Worm (Caenorhabditis elegans): ENCODE measurements around the gene nlf-1.

nlf-1 gene

DNA sequence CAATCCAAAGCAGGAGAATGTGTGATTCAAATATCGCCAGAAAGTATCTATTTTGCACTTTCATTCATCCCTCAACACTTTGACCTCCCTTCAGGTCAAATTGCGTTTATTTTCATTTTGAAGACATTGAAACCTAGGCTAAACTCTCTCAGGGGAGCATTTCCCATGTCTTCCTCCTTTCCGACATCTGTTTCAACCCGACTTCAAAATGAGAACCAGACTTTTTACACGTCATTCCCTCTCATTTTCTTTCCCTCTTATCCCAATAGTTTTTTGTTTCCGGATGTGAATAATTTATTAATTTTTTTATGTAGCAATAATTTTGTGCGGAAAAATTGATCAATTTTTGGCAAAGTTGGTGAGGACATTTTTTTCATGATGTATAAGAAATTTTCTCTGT is 35.6 kb upstream of the nlf-1 start:
- TF ChIP-seq lin-14 (GFP tag; optimal IDR thresholded peaks at IDR 0.05) (peak; percentile 20), rnt-1 (tag; optimal IDR thresholded peaks at IDR 0.05) (peak; percentile 28), dsc-1 (tag; optimal IDR thresholded peaks at IDR 0.05) (peak; percentile 99), fkh-4 (tag; optimal IDR thresholded peaks at IDR 0.05; ENCODE audit: borderline replicate concordance) (peak; percentile 94), snpc-4 (tag; optimal IDR thresholded peaks at IDR 0.05) (no peak), pag-3 (tag; optimal IDR thresholded peaks at IDR 0.05; ENCODE audit: borderline replicate concordance, insufficient read depth) (no peak), hlh-4 (tag; optimal IDR thresholded peaks at IDR 0.05) (no peak), nhr-19 (GFP tag; conservative IDR thresholded peaks at IDR 0.05) (no peak)

DNA sequence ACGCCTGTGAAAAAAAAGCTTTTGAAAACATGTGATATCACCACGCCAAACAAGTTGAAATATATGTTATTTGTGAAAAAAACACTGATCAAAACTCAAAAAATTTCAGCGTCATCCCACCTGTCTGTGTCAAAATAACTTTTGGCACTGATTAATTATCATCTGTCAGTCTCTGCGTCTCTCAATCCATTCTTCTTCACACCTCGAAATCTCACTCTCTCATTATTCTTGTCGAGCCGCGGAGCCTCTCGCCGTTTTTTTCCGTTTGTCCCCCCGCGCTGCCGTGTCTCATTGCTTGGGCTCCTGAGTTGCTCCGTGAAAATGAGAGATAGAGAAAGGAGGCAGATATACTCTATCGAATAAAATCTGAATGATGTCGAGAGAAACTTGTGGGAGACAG is 33.7 kb upstream of the nlf-1 start:
- TF ChIP-seq nhr-237 (tag; optimal IDR thresholded peaks at IDR 0.05) (no peak), fkh-8 (tag; optimal IDR thresholded peaks at IDR 0.05) (peak; percentile 56), nhr-71 (tag; optimal IDR thresholded peaks at IDR 0.05) (peak; percentile 86), rnt-1 (tag; optimal IDR thresholded peaks at IDR 0.05) (peak; percentile 79), mef-2 (tag; optimal IDR thresholded peaks at IDR 0.05) (peak; percentile 30), nhr-47 (tag; optimal IDR thresholded peaks at IDR 0.05) (peak; percentile 49), tlp-1 (tag; optimal IDR thresholded peaks at IDR 0.05) (no peak), dsc-1 (tag; optimal IDR thresholded peaks at IDR 0.05) (peak; percentile 80), nhr-11 (tag; optimal IDR thresholded peaks at IDR 0.05) (no peak), mep-1 (tag; optimal IDR thresholded peaks at IDR 0.05) (peak; percentile 19), nhr-19 (GFP tag; conservative IDR thresholded peaks at IDR 0.05) (0 out of 2 replicates have a peak, but pooled peaks have one; percentile 36), xbp-1 (tag; optimal IDR thresholded peaks at IDR 0.05) (peak; percentile 26), lin-39 (tag; optimal IDR thresholded peaks at IDR 0.05) (peak; percentile 61), tbx-2 (tag; optimal IDR thresholded peaks at IDR 0.05) (peak; percentile 42), nhr-28 (tag; optimal IDR thresholded peaks at IDR 0.05) (no peak), lsy-2 (tag; optimal IDR thresholded peaks at IDR 0.05) (peak; percentile 31 to 34), pag-3 (tag; optimal IDR thresholded peaks at IDR 0.05; ENCODE audit: borderline replicate concordance, insufficient read depth) (peak; percentile 83), swsn-7 (tag; optimal IDR thresholded peaks at IDR 0.05) (peak; percentile 39), skn-1 (tag; optimal IDR thresholded peaks at IDR 0.05) (peak; percentile 54), lin-14 (GFP tag; optimal IDR thresholded peaks at IDR 0.05) (peak; percentile 80), egl-13 (tag; optimal IDR thresholded peaks at IDR 0.05) (no peak), snu-23 (GFP tag; optimal IDR thresholded peaks at IDR 0.05) (peak; percentile 48), nhr-20 (tag; optimal IDR thresholded peaks at IDR 0.05) (peak; percentile 54)

DNA sequence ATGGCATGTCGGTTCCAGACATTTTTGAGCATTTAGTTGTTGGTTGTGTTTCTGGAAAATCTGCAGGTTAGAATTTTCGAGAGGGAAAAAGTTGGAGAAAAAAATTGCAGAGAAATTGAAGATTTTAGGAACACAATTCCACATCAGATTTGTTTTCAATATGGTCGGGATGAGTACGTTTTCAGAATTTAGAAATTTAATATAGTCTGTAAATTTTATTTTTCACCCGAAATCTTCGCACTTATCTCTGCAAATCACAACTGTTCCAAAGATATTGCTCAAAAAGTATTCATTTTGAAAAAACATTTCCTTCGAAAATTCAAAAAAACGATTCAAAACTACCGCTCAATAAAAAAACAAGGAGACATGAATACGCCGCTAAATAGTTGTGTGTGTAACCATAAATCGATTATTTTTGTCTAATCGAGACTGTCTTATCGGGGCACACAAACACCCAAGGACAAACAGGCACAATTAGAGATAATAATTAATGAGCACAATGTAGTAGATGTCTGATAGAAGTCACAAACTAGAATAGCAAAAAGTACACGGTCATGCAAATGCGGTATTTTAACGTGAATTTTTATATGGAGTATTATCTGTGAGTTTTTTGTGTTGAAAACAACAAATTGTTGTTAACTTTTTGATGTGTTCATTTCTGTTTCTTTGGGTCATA is 28.9 kb upstream of the nlf-1 start, which contains the start of gene vpat-1:
TSS of gene vpat-1 (minus strand) at position 51 of the 676 bp plus-strand sequence.
- no peak for TF ChIP-seq mab-9 (GFP tag; IDR thresholded peaks at IDR 0.05)
- TF ChIP-seq aha-1 (tag; optimal IDR thresholded peaks at IDR 0.05): no peak
- TF ChIP-seq dpl-1 (GFP tag; optimal IDR thresholded peaks at IDR 0.05): no peak
- no peak for TF ChIP-seq C04F5.9 (tag; optimal IDR thresholded peaks at IDR 0.05)
- peak; percentile 76 for TF ChIP-seq elt-2 (tag; optimal IDR thresholded peaks at IDR 0.05)
- TF ChIP-seq mef-2 (tag; optimal IDR thresholded peaks at IDR 0.05): no peak
- no peak for TF ChIP-seq ets-5 (GFP tag; IDR thresholded peaks at IDR 0.05)
- TF ChIP-seq unc-98 (GFP tag; IDR thresholded peaks at IDR 0.05): no peak
- TF ChIP-seq blmp-1 (tag; optimal IDR thresholded peaks at IDR 0.05): no peak
- TF ChIP-seq dsc-1 (tag; optimal IDR thresholded peaks at IDR 0.05): no peak
- TF ChIP-seq mep-1 (tag; optimal IDR thresholded peaks at IDR 0.05): no peak
- peak; percentile 8 for TF ChIP-seq nhr-20 (tag; optimal IDR thresholded peaks at IDR 0.05)
- no peak for TF ChIP-seq nhr-85 (tag)
- TF ChIP-seq grh-1 (GFP tag; IDR thresholded peaks at IDR 0.05): no peak

DNA sequence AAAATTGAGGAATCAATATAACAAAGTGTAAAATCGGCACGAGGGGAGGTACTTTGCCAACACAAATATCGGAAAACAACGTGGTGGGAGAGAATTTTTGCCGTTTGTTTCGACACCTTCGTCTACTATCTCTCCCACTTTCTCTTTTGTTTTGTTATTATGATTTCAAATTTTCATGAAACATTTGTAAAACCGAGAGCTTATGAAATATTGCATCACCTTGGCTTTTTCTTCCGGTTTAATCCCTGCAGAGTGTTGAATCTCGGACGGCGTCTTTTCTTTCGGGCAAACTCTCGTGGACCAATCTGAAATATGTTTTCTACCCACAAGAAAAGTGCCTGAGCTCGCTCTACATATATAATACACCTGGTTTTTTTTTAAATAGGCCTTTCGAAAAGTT is 27.0 kb upstream of the nlf-1 start:
- TF ChIP-seq nhr-76 (tag; optimal IDR thresholded peaks at IDR 0.05): no peak
- TF ChIP-seq skn-1 (tag; optimal IDR thresholded peaks at IDR 0.05): peak; percentile 69
